Fruit fly (Drosophila melanogaster) whole organism, embryonic: ENCODE results near the gene Tcs6.
A peak's percentile ranks its signal among the peaks of the same experiment; 100 is the strongest.

Experiments
- ATbp ChIP-seq: fragments of 200-800 bp; sonication (Bioruptor generic); optimal IDR thresholded peaks from 2 replicates; lab custom pipeline; 2017; ENCODE audit warnings: missing biosample characterization, mild to moderate bottlenecking, missing genetic modification characterization, missing genetic modification reagents
- B-H2 ChIP-seq: fragments of 200-800 bp; sonication (Bioruptor generic); optimal IDR thresholded peaks from 2 replicates; lab custom pipeline; 2018; ENCODE audit warnings: missing biosample characterization, mild to moderate bottlenecking, missing genetic modification characterization
- Bteb2 ChIP-seq: fragments of 200-800 bp; sonication (Bioruptor generic); optimal IDR thresholded peaks from 2 replicates; lab custom pipeline; 2016; ENCODE audit warnings: missing biosample characterization, missing genetic modification characterization
- CG10366 ChIP-seq: fragments of 200-800 bp; sonication (Bioruptor generic); IDR thresholded peaks from 2 replicates; pipeline ENCODE4 v1.3.6; 2022; ENCODE audit warnings: missing biosample characterization, missing genetic modification characterization
- CG10979 ChIP-seq: fragments of 200-800 bp; sonication (Bioruptor generic); optimal IDR thresholded peaks from 2 replicates; lab custom pipeline; 2018; ENCODE audit warnings: missing biosample characterization, mild to moderate bottlenecking, missing genetic modification characterization, moderate library complexity
- CG11560 ChIP-seq: fragments of 200-800 bp; sonication (Bioruptor generic); IDR thresholded peaks from 3 replicates; pipeline ENCODE4 v1.3.6; 2022; ENCODE audit warnings: missing biosample characterization, missing genetic modification characterization
- CG13894 ChIP-seq: fragments of 200-800 bp; sonication (Bioruptor generic); optimal IDR thresholded peaks from 3 replicates; lab custom pipeline; 2018; ENCODE audit warnings: missing biosample characterization, mild to moderate bottlenecking, missing genetic modification characterization, moderate library complexity
- CG16779 ChIP-seq: fragments of 200-800 bp; sonication (Bioruptor generic); IDR thresholded peaks from 2 replicates; pipeline ENCODE4 v1.3.6; 2022; ENCODE audit warnings: missing biosample characterization, missing genetic modification characterization
- CG16815 ChIP-seq: fragments of 200-800 bp; sonication (Bioruptor generic); optimal IDR thresholded peaks from 3 replicates; lab custom pipeline; 2017; ENCODE audit warnings: missing biosample characterization, mild to moderate bottlenecking, missing genetic modification characterization
- CG17829 ChIP-seq: fragments of 200-800 bp; optimal IDR thresholded peaks from 2 replicates; lab custom pipeline; 2019; ENCODE audit warnings: missing biosample characterization, mild to moderate bottlenecking, missing genetic modification characterization, moderate library complexity
- CG1832 ChIP-seq: fragments of 200-800 bp; sonication (Bioruptor generic); optimal IDR thresholded peaks from 2 replicates; lab custom pipeline; 2017; ENCODE audit warnings: missing biosample characterization, mild to moderate bottlenecking, missing genetic modification characterization, inconsistent platforms
- CG2129 ChIP-seq: fragments of 200-800 bp; sonication (Bioruptor generic); IDR thresholded peaks from 2 replicates; pipeline ENCODE4 v1.3.6; 2022; ENCODE audit warnings: missing biosample characterization, missing genetic modification characterization; ENCODE audit not compliant: partially characterized antibody
- CG31365 ChIP-seq: fragments of 200-800 bp; sonication (Bioruptor generic); optimal IDR thresholded peaks from 2 replicates; lab custom pipeline; 2018; ENCODE audit warnings: missing biosample characterization, mild to moderate bottlenecking, missing genetic modification characterization
- CG4617 ChIP-seq: fragments of 200-800 bp; sonication (Bioruptor generic); optimal IDR thresholded peaks from 3 replicates; lab custom pipeline; 2016; ENCODE audit warnings: missing biosample characterization, missing genetic modification characterization, borderline replicate concordance
- CG6689 ChIP-seq: fragments of 200-800 bp; sonication (Bioruptor generic); IDR thresholded peaks from 2 replicates; pipeline ENCODE4 v1.3.6; 2022; ENCODE audit warnings: missing biosample characterization, missing genetic modification characterization
- CG6791 ChIP-seq: fragments of 200-800 bp; sonication (Bioruptor generic); IDR thresholded peaks from 3 replicates; pipeline ENCODE4 v1.3.6; 2022; ENCODE audit warnings: missing biosample characterization, missing genetic modification characterization; ENCODE audit not compliant: partially characterized antibody
- CG6854 ChIP-seq: fragments of 200-800 bp; sonication (Bioruptor generic); optimal IDR thresholded peaks from 3 replicates; lab custom pipeline; 2017; ENCODE audit warnings: missing biosample characterization, mild to moderate bottlenecking, missing genetic modification characterization
- CG9817 ChIP-seq: fragments of 200-800 bp; sonication (Bioruptor generic); optimal IDR thresholded peaks from 2 replicates; lab custom pipeline; 2018; ENCODE audit warnings: missing biosample characterization, mild to moderate bottlenecking, missing genetic modification characterization, moderate library complexity
- Dek ChIP-seq: fragments of 200-800 bp; sonication (Bioruptor generic); optimal IDR thresholded peaks from 3 replicates; lab custom pipeline; 2019; ENCODE audit warnings: missing biosample characterization, mild to moderate bottlenecking, missing genetic modification characterization, moderate library complexity
- E2f2 ChIP-seq: fragments of 200-800 bp; sonication (Bioruptor generic); IDR thresholded peaks from 2 replicates; pipeline ENCODE4 v1.3.6; 2022; ENCODE audit warnings: missing biosample characterization, missing genetic modification characterization
- Elba2 ChIP-seq: fragments of 200-800 bp; sonication (Bioruptor generic); optimal IDR thresholded peaks from 3 replicates; lab custom pipeline; 2016; ENCODE audit warnings: missing biosample characterization, missing genetic modification characterization
- HLHmδ ChIP-seq: fragments of 200-800 bp; sonication (Bioruptor generic); optimal IDR thresholded peaks from 2 replicates; lab custom pipeline; 2018; ENCODE audit warnings: missing biosample characterization, mild to moderate bottlenecking, missing genetic modification characterization, moderate library complexity
- HmgZ ChIP-seq: fragments of 200-800 bp; sonication (Bioruptor generic); optimal IDR thresholded peaks from 2 replicates; lab custom pipeline; 2018; ENCODE audit warnings: missing biosample characterization, mild to moderate bottlenecking, missing genetic modification characterization
- Hr3 ChIP-seq: fragments of 200-800 bp; sonication (Bioruptor generic); optimal IDR thresholded peaks from 3 replicates; lab custom pipeline; 2016; ENCODE audit warnings: missing biosample characterization, missing genetic modification characterization
- Hsf ChIP-seq: fragments of 200-800 bp; sonication (Bioruptor generic); optimal IDR thresholded peaks from 3 replicates; lab custom pipeline; 2016; ENCODE audit warnings: missing biosample characterization, missing genetic modification characterization
- MTF-1 ChIP-seq: fragments of 200-800 bp; sonication (Bioruptor generic); optimal IDR thresholded peaks from 2 replicates; lab custom pipeline; 2018; ENCODE audit warnings: missing biosample characterization, mild to moderate bottlenecking, missing genetic modification characterization, borderline replicate concordance
- Meics ChIP-seq: fragments of 200-800 bp; sonication (Bioruptor generic); optimal IDR thresholded peaks from 2 replicates; lab custom pipeline; 2017; ENCODE audit warnings: missing biosample characterization, mild to moderate bottlenecking, missing genetic modification characterization
- NC2α ChIP-seq: fragments of 200-800 bp; sonication (Bioruptor generic); optimal IDR thresholded peaks from 2 replicates; lab custom pipeline; 2016; ENCODE audit warnings: missing biosample characterization, missing genetic modification characterization
- Nf-YB ChIP-seq: fragments of 200-800 bp; sonication (Bioruptor generic); optimal IDR thresholded peaks from 3 replicates; lab custom pipeline; 2019; ENCODE audit warnings: missing biosample characterization, mild to moderate bottlenecking, missing genetic modification characterization, moderate library complexity
- Nf-YC ChIP-seq: fragments of 200-800 bp; optimal IDR thresholded peaks from 3 replicates; lab custom pipeline; 2019; ENCODE audit warnings: missing biosample characterization, mild to moderate bottlenecking, missing genetic modification characterization, moderate library complexity
- Optix ChIP-seq: fragments of 200-800 bp; sonication (Bioruptor generic); IDR thresholded peaks from 3 replicates; pipeline ENCODE4 v1.3.6; 2022; ENCODE audit warnings: missing biosample characterization, missing genetic modification characterization
- Side ChIP-seq: fragments of 200-800 bp; sonication (Bioruptor generic); optimal IDR thresholded peaks from 2 replicates; lab custom pipeline; 2016; ENCODE audit warnings: missing biosample characterization, missing genetic modification characterization
- bbx ChIP-seq: fragments of 200-800 bp; sonication (Bioruptor generic); IDR thresholded peaks from 2 replicates; pipeline ENCODE4 v1.3.6; 2022; ENCODE audit warnings: missing biosample characterization, missing genetic modification characterization; ENCODE audit not compliant: partially characterized antibody
- caup ChIP-seq: fragments of 200-800 bp; sonication (Bioruptor generic); optimal IDR thresholded peaks from 3 replicates; lab custom pipeline; 2017; ENCODE audit warnings: missing biosample characterization, mild to moderate bottlenecking, missing genetic modification characterization, moderate library complexity; ENCODE audit not compliant: severe bottlenecking
- crp ChIP-seq, 2 experiments: fragments of 200-800 bp; sonication (Bioruptor generic); optimal IDR thresholded peaks; 2 replicates in 1 of 2; 3 replicates in 1 of 2; lab custom pipeline; 2017; ENCODE audit warnings: missing biosample characterization in 2 of 2, missing genetic modification characterization in 2 of 2, mild to moderate bottlenecking in 1 of 2, moderate library complexity in 1 of 2
- en ChIP-seq: fragments of 200-800 bp; sonication (Bioruptor generic); optimal IDR thresholded peaks from 2 replicates; lab custom pipeline; 2016; ENCODE audit warnings: missing biosample characterization, missing genetic modification characterization
- esg ChIP-seq: fragments of 200-800 bp; sonication (Bioruptor generic); conservative IDR thresholded peaks from 2 replicates; pipeline ENCODE4 v1.3.6; 2022; ENCODE audit warnings: missing biosample characterization, missing genetic modification characterization
- hbn ChIP-seq: fragments of 200-800 bp; sonication (Bioruptor generic); IDR thresholded peaks from 2 replicates; pipeline ENCODE4 v1.3.6; 2022; ENCODE audit warnings: missing biosample characterization, missing genetic modification characterization; ENCODE audit not compliant: partially characterized antibody
- hkb ChIP-seq, 2 experiments: fragments of 200-800 bp in 1 of 2; fragments of >200 bp in 1 of 2; sonication (Bioruptor generic) in 1 of 2; IDR thresholded peaks in 1 of 2; optimal IDR thresholded peaks in 1 of 2; 2 replicates each; pipeline versions ENCODE4 v1.3.6 to Lab custom; 2017 to 2022; ENCODE audit warnings: missing biosample characterization in 1 of 2, missing genetic modification characterization in 1 of 2
- insv ChIP-seq, 2 experiments: fragments of 200-800 bp; sonication (Bioruptor generic); optimal IDR thresholded peaks; 3 replicates each; lab custom pipeline; 2016 to 2018; ENCODE audit warnings: missing biosample characterization in 2 of 2, missing genetic modification characterization in 2 of 2
- kni ChIP-seq: fragments of 200-800 bp; sonication (Bioruptor generic); optimal IDR thresholded peaks from 3 replicates; lab custom pipeline; 2017; ENCODE audit warnings: mild to moderate bottlenecking, missing biosample characterization, missing genetic modification reagents, missing genetic modification characterization
- nau ChIP-seq: fragments of 200-800 bp; sonication (Bioruptor generic); optimal IDR thresholded peaks from 3 replicates; lab custom pipeline; 2017; ENCODE audit warnings: missing biosample characterization, mild to moderate bottlenecking, missing genetic modification characterization, missing genetic modification reagents
- repo ChIP-seq: fragments of 200-800 bp; sonication (Bioruptor generic); optimal IDR thresholded peaks from 2 replicates; lab custom pipeline; 2016; ENCODE audit warnings: missing biosample characterization, missing genetic modification characterization
- sim ChIP-seq: fragments of 200-800 bp; sonication (Bioruptor generic); IDR thresholded peaks from 2 replicates; pipeline ENCODE4 v1.3.6; 2022; ENCODE audit warnings: missing biosample characterization, missing genetic modification characterization
- slou ChIP-seq: fragments of 200-800 bp; sonication (Bioruptor generic); optimal IDR thresholded peaks from 3 replicates; lab custom pipeline; 2016; ENCODE audit warnings: missing biosample characterization, missing genetic modification characterization
- trh ChIP-seq: fragments of 200-800 bp; sonication (Bioruptor generic); optimal IDR thresholded peaks from 2 replicates; lab custom pipeline; 2016; ENCODE audit warnings: missing biosample characterization, missing genetic modification characterization
- unc-4 ChIP-seq: fragments of 200-800 bp; sonication (Bioruptor generic); IDR thresholded peaks from 2 replicates; pipeline ENCODE4 v1.3.6; 2022; ENCODE audit warnings: missing biosample characterization, missing genetic modification characterization; ENCODE audit not compliant: partially characterized antibody

Gene Tcs6

DNA sequence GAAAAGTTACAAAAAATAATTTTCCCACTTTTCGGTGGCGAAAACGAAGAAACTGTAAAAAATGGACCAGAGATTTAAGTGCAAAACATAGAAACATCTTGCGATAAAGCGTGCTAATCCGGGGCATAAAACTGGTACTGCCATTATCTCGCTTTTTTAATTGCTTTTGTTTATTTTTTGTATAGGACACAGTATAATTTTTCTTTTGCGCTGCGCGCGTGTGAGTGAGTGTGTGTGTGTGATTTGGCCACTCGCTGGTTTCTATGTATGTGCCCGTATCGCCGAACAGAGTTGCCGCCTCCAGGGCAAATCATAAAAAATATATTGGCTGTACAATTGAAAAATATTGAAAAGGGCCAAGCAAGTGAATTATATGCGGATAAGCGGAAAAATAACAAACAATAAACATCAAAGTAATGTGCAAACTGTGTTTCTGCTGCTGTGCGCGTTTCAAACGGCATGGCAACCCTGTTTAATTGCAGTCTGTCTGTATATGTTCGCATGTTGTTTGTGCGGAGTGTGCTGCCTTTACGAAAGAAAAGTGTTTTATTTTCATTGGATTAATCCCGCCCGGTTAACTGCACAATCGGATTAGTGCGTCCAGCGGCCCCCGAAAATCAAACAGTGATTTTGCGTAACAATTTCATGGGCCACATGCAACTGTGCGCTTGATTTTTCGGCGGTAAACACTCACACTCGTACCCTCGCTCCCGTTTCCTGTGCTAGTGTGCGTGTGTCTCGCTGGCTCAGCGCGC is 15.7 kb downstream of the Tcs6 start (continued):
- TF ChIP-seq MTF-1 = peak; percentile 87
- peak; percentile 93 for TF ChIP-seq CG16815 (GFP tag; lab: Kevin White, UChicago)
- peak in 1 of 2 experiments; percentile 65 for TF ChIP-seq crp (GFP tag; optimal IDR thresholded peaks at IDR 0.05; lab: Kevin White, UChicago)
- peak; percentile 93 for TF ChIP-seq CG10979 (tag; lab: Kevin White, UChicago)
- TF ChIP-seq CG13894 (tag; lab: Kevin White, UChicago) = no peak
- no peak for TF ChIP-seq hbn (GFP tag; lab: Robert Waterston, UW)
- peak; percentile 96 for TF ChIP-seq Meics (GFP tag; lab: Kevin White, UChicago)
- TF ChIP-seq Optix (GFP tag; lab: Robert Waterston, UW) = peak; percentile 97
- peak; percentile 81 for TF ChIP-seq Nf-YB (GFP tag; lab: Kevin White, UChicago)
- peak; percentile 91 for TF ChIP-seq CG16779
- TF ChIP-seq E2f2 (GFP tag; lab: Robert Waterston, UW) = peak; percentile 78
- peak; percentile 90 for TF ChIP-seq CG6854 (GFP tag; lab: Kevin White, UChicago)
- TF ChIP-seq CG9817 = peak; percentile 93
- TF ChIP-seq Elba2 = peak; percentile 77
- TF ChIP-seq trh = peak; percentile 91
- TF ChIP-seq CG1832 (GFP tag; lab: Kevin White, UChicago) = no peak
- peak; percentile 91 for TF ChIP-seq Dek (tag; lab: Kevin White, UChicago)
- no peak for TF ChIP-seq bbx (GFP tag; lab: Robert Waterston, UW)
- peak; percentile 96 for TF ChIP-seq HmgZ
- TF ChIP-seq repo (GFP tag; lab: Kevin White, UChicago) = peak; percentile 96
- peak; percentile 96 for TF ChIP-seq CG6689
- TF ChIP-seq Hsf = peak; percentile 97
- TF ChIP-seq nau (GFP tag; lab: Kevin White, UChicago) = no peak
- TF ChIP-seq en (GFP tag; lab: Kevin White, UChicago) = peak; percentile 93
- TF ChIP-seq Side (GFP tag; lab: Kevin White, UChicago) = peak; percentile 97
- TF ChIP-seq CG10366 (GFP tag; lab: Robert Waterston, UW) = peak; percentile 97
- TF ChIP-seq sim = peak; percentile 95
- peak; percentile 94 for TF ChIP-seq Hr3 (GFP tag; lab: Kevin White, UChicago)
- peak; percentile 95 for TF ChIP-seq Bteb2 (GFP tag; lab: Kevin White, UChicago)
- no peak for TF ChIP-seq CG6791 (GFP tag; lab: Robert Waterston, UW)
- TF ChIP-seq CG4617 (GFP tag; lab: Kevin White, UChicago) = peak; percentile 97
- no peak for TF ChIP-seq HLHmδ (GFP tag; lab: Kevin White, UChicago)
- peak; percentile 89 for TF ChIP-seq kni (GFP tag; lab: Kevin White, UChicago)
- no peak for TF ChIP-seq hkb (optimal IDR thresholded peaks at IDR 0.05; lab: Kevin White, UChicago)
- TF ChIP-seq hkb (GFP tag; IDR thresholded peaks at IDR 0.05; lab: Robert Waterston, UW) = peak; percentile 98
- peak; percentile 82 for TF ChIP-seq CG31365 (tag; lab: Kevin White, UChicago)
- TF ChIP-seq slou (GFP tag; lab: Kevin White, UChicago) = peak; percentile 92
- peak; percentile 96 for TF ChIP-seq caup
- TF ChIP-seq CG17829 (tag; lab: Kevin White, UChicago) = peak; percentile 93
- TF ChIP-seq ATbp (GFP tag; lab: Kevin White, UChicago) = peak; percentile 95
- TF ChIP-seq Nf-YC (tag; lab: Kevin White, UChicago) = peak; percentile 76
- peak; percentile 59 to 64 for TF ChIP-seq insv (GFP tag; optimal IDR thresholded peaks at IDR 0.05; lab: Kevin White, UChicago)
- TF ChIP-seq B-H2 (GFP tag; lab: Kevin White, UChicago) = peak; percentile 87
- TF ChIP-seq unc-4 (GFP tag; lab: Robert Waterston, UW) = no peak
- TF ChIP-seq CG11560 (tag; lab: Robert Waterston, UW) = peak; percentile 89
- peak; percentile 97 for TF ChIP-seq esg (GFP tag; lab: Robert Waterston, UW)
- TF ChIP-seq NC2α (GFP tag; lab: Kevin White, UChicago) = peak; percentile 96
- TF ChIP-seq CG2129 = no peak
